Worm (Caenorhabditis elegans) whole organism, L4/young adult: ENCODE measurements around the gene taf-11.1.

ENCODE experiments used
- W03F9.2 ChIP-seq: fragments of 150-350 bp; optimal IDR thresholded peaks from 2 replicates; lab custom pipeline; 2014; ENCODE audit warnings: missing biosample characterization, missing genetic modification characterization
- him-1 ChIP-seq: sonication (generic microtip); optimal IDR thresholded peaks from 2 replicates; lab custom pipeline; 2016; ENCODE audit warnings: missing genotype, missing genetic modification reagents, missing genetic modification characterization, missing compliant biosample characterization

DNA sequence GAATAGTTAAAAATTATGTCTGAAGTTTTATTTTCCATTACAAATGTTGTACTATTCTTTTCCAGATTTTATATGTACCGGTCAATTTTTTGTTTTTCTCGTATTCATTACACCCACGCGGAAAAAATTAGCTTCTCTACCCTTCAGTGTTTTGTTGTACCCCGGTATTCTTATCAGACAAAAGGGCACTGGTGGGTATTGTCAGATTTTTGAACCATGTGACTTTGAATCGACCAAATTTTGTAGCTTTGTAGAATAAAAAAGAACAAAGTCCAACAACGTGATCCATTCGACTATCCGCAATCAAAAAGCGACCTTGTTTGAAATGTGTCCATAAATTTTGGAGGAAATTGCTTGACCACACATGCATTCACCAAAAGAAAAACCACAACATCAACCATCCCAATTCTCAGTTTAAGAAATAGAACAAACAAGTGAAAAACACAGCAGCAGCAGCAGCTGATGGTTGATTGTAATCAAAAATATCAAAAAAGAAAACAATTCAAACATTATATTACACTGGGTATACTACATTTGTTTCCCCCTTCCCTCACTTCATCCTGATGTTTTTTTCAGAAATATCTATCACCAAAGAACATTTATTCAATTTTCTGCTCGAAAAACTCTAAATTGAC, 10.4 kb upstream of the taf-11.1 start:
- TF ChIP-seq W03F9.2 (tag; lab: Kevin White, UChicago) (no peak), him-1 (no peak)
